In the genomic region with DNA sequence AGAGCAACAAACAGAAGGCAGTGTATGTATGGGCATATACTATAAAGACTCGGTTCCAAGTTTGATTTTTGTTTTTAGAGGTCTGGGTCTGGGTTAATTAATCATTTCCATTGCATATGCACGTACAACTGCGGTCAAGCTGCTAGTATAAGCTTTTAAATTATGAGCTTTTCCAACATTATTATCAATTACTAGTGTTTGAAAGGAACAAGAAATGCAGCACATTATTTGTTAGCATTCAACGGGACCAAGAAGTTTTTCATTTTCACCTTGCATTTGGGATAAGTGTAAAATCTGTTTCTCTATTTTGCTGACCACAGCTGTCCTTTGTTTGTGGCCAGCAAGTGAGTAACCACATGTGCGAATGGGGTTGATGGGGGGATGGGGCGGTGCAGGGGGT, we compare ENCODE assay signal across 1 fruit fly cellular context.
TF ChIP-seq lines count a peak whose summit lies in the region.

No protein-coding gene starts in this region.

TF ChIP-seq in whole organism, embryonic, 481 proteins besides CTCF, POLR2A, EP300 and RAD21 (continued from another document):
- TF ChIP-seq ind (GFP tag; optimal IDR thresholded peaks at IDR 0.05; lab: Kevin White, UChicago) (peak; percentile 50), sim (GFP tag; IDR thresholded peaks at IDR 0.05; lab: Robert Waterston, UW) (no peak), CG1602 (GFP tag; optimal IDR thresholded peaks at IDR 0.05; lab: Kevin White, UChicago) (no peak), en (GFP tag; optimal IDR thresholded peaks at IDR 0.05; lab: Kevin White, UChicago) (no peak), chn (GFP tag; optimal IDR thresholded peaks at IDR 0.05; lab: Kevin White, UChicago) (no peak), row (GFP tag; IDR thresholded peaks at IDR 0.05; lab: Robert Waterston, UW) (peak; percentile 60), Dll (GFP tag; IDR thresholded peaks at IDR 0.05; lab: Robert Waterston, UW; ENCODE audit: partially characterized antibody) (no peak), Ets97D (GFP tag; optimal IDR thresholded peaks at IDR 0.05; lab: Kevin White, UChicago) (no peak), CG15073 (GFP tag; optimal IDR thresholded peaks at IDR 0.05; lab: Kevin White, UChicago) (no peak), CG14667 (GFP tag; IDR thresholded peaks at IDR 0.05; lab: Robert Waterston, UW) (0 out of 2 replicates have a peak, but pooled peaks have one; percentile 19), Meics (GFP tag; optimal IDR thresholded peaks at IDR 0.05; lab: Kevin White, UChicago) (peak; percentile 18), Doc3 (GFP tag; IDR thresholded peaks at IDR 0.05; lab: Robert Waterston, UW; ENCODE audit: partially characterized antibody) (no peak), CG3726 (GFP tag; IDR thresholded peaks at IDR 0.05; lab: Robert Waterston, UW) (no peak)
